Fruit fly (Drosophila melanogaster) whole organism, prepupa: ENCODE data around the gene Cyp316a1.

ENCODE experiments used
- CG10669 ChIP-seq: fragments of 200-800 bp; sonication (Bioruptor generic); optimal IDR thresholded peaks from 3 replicates; lab custom pipeline; 2018; ENCODE audit warnings: missing biosample characterization, mild to moderate bottlenecking, missing genetic modification characterization, moderate library complexity
- CG11762 ChIP-seq: fragments of 200-800 bp; sonication (Bioruptor generic); optimal IDR thresholded peaks from 3 replicates; lab custom pipeline; 2016; ENCODE audit warnings: missing biosample characterization, missing genetic modification characterization; ENCODE audit not compliant: insufficient read depth
- CG11902 ChIP-seq: fragments of 200-800 bp; sonication (Bioruptor generic); optimal IDR thresholded peaks from 3 replicates; lab custom pipeline; 2016; ENCODE audit warnings: missing biosample characterization, missing genetic modification characterization
- CG15336 ChIP-seq: fragments of 200-800 bp; sonication (Bioruptor generic); IDR thresholded peaks from 2 replicates; pipeline ENCODE4 v1.3.6; 2022; ENCODE audit warnings: missing biosample characterization, missing genetic modification characterization
- CG1621 ChIP-seq: fragments of 200-800 bp; sonication (Bioruptor generic); optimal IDR thresholded peaks from 3 replicates; lab custom pipeline; 2018; ENCODE audit warnings: missing biosample characterization, mild to moderate bottlenecking, missing genetic modification characterization
- CG3032 ChIP-seq: fragments of 200-800 bp; optimal IDR thresholded peaks from 2 replicates; lab custom pipeline; 2019; ENCODE audit warnings: missing biosample characterization, mild to moderate bottlenecking, missing genetic modification characterization, moderate library complexity
- CG32006 ChIP-seq: fragments of 200-800 bp; sonication (Bioruptor generic); optimal IDR thresholded peaks from 3 replicates; lab custom pipeline; 2017; ENCODE audit warnings: missing biosample characterization, mild to moderate bottlenecking, missing genetic modification characterization
- CG34406 ChIP-seq: fragments of 200-800 bp; sonication (Bioruptor generic); optimal IDR thresholded peaks from 3 replicates; lab custom pipeline; 2016; ENCODE audit warnings: missing biosample characterization, missing genetic modification characterization
- CG4318 ChIP-seq: fragments of 200-800 bp; sonication (Bioruptor generic); optimal IDR thresholded peaks from 3 replicates; lab custom pipeline; 2017; ENCODE audit warnings: missing biosample characterization, mild to moderate bottlenecking, missing genetic modification characterization
- CG6276 ChIP-seq: fragments of 200-800 bp; sonication (Bioruptor generic); optimal IDR thresholded peaks from 2 replicates; lab custom pipeline; 2017; ENCODE audit warnings: missing biosample characterization, mild to moderate bottlenecking, missing genetic modification characterization
- CG6792 ChIP-seq: fragments of 200-800 bp; sonication (Bioruptor generic); optimal IDR thresholded peaks from 3 replicates; lab custom pipeline; 2016; ENCODE audit warnings: missing biosample characterization, missing genetic modification characterization
- CG6808 ChIP-seq: fragments of 200-800 bp; sonication (Bioruptor generic); optimal IDR thresholded peaks from 3 replicates; lab custom pipeline; 2017; ENCODE audit warnings: missing biosample characterization, missing genetic modification characterization, mild to moderate bottlenecking, moderate library complexity, missing genetic modification reagents
- CG7368 ChIP-seq: fragments of 200-800 bp; sonication (Bioruptor generic); optimal IDR thresholded peaks from 3 replicates; lab custom pipeline; 2016; ENCODE audit warnings: missing biosample characterization, missing genetic modification characterization
- CG8119 ChIP-seq: fragments of 200-800 bp; sonication (Bioruptor generic); IDR thresholded peaks from 3 replicates; pipeline ENCODE4 v1.3.6; 2022; ENCODE audit warnings: missing biosample characterization, missing genetic modification characterization
- CG8632 ChIP-seq: fragments of 200-800 bp; sonication (Bioruptor generic); optimal IDR thresholded peaks from 3 replicates; lab custom pipeline; 2016; ENCODE audit warnings: missing biosample characterization, missing genetic modification characterization
- CG9139 ChIP-seq: fragments of 200-800 bp; sonication (Bioruptor generic); optimal IDR thresholded peaks from 3 replicates; lab custom pipeline; 2017; ENCODE audit warnings: missing biosample characterization, mild to moderate bottlenecking, missing genetic modification characterization
- Eip75B ChIP-seq: fragments of 200-800 bp; sonication (Bioruptor generic); optimal IDR thresholded peaks from 3 replicates; lab custom pipeline; 2016; ENCODE audit warnings: missing biosample characterization, missing genetic modification characterization
- Eip93F ChIP-seq: fragments of 200-800 bp; sonication (Bioruptor generic); optimal IDR thresholded peaks from 2 replicates; lab custom pipeline; 2016; ENCODE audit warnings: missing biosample characterization, mild to moderate bottlenecking, missing genetic modification characterization
- Ets21C ChIP-seq: fragments of 200-800 bp; sonication (Bioruptor generic); optimal IDR thresholded peaks from 3 replicates; lab custom pipeline; 2016; ENCODE audit warnings: missing biosample characterization, missing genetic modification characterization
- Hr4 ChIP-seq: fragments of 200-800 bp; sonication (Bioruptor generic); optimal IDR thresholded peaks from 3 replicates; lab custom pipeline; 2016; ENCODE audit warnings: missing biosample characterization, missing genetic modification characterization
- Lpt ChIP-seq: fragments of 200-800 bp; sonication (Bioruptor generic); optimal IDR thresholded peaks from 3 replicates; lab custom pipeline; 2016; ENCODE audit warnings: missing biosample characterization, missing genetic modification characterization
- Smox ChIP-seq: fragments of 200-800 bp; sonication (Bioruptor generic); optimal IDR thresholded peaks from 3 replicates; lab custom pipeline; 2016; ENCODE audit warnings: missing biosample characterization, missing genetic modification characterization
- Sox14 ChIP-seq: fragments of 200-800 bp; sonication (Bioruptor generic); optimal IDR thresholded peaks from 3 replicates; lab custom pipeline; 2016; ENCODE audit warnings: missing biosample characterization, missing genetic modification characterization
- Sox15 ChIP-seq: fragments of 200-800 bp; sonication (Bioruptor generic); optimal IDR thresholded peaks from 3 replicates; lab custom pipeline; 2016; ENCODE audit warnings: missing biosample characterization, missing genetic modification characterization
- eg ChIP-seq: fragments of 200-800 bp; sonication (Bioruptor generic); IDR thresholded peaks from 3 replicates; pipeline ENCODE4 v1.3.6; 2022; ENCODE audit warnings: missing biosample characterization, missing genetic modification characterization
- fd59A ChIP-seq: fragments of 200-800 bp; sonication (Bioruptor generic); optimal IDR thresholded peaks from 2 replicates; lab custom pipeline; 2017; ENCODE audit warnings: missing biosample characterization, mild to moderate bottlenecking, missing genetic modification characterization, missing genetic modification reagents
- net ChIP-seq: fragments of 200-800 bp; sonication (Bioruptor generic); optimal IDR thresholded peaks from 3 replicates; lab custom pipeline; 2016; ENCODE audit warnings: missing biosample characterization, missing genetic modification characterization
- salr ChIP-seq, 2 experiments: fragments of 200-800 bp; sonication (Bioruptor generic); optimal IDR thresholded peaks; 3 replicates each; lab custom pipeline; 2016 to 2018; ENCODE audit warnings: missing biosample characterization in 2 of 2, missing genetic modification characterization in 2 of 2, mild to moderate bottlenecking in 1 of 2
- spab ChIP-seq: fragments of 200-800 bp; sonication (Bioruptor generic); optimal IDR thresholded peaks from 2 replicates; lab custom pipeline; 2017; ENCODE audit warnings: missing biosample characterization, mild to moderate bottlenecking, missing genetic modification characterization, missing genetic modification reagents
- ss ChIP-seq, 2 experiments: fragments of 200-800 bp; sonication (Bioruptor generic); optimal IDR thresholded peaks; 2 replicates in 1 of 2; 3 replicates in 1 of 2; lab custom pipeline; 2017 to 2018; ENCODE audit warnings: mild to moderate bottlenecking in 2 of 2, missing biosample characterization in 2 of 2, missing genetic modification characterization in 2 of 2, moderate library complexity in 1 of 2
- svp ChIP-seq: fragments of 200-800 bp; sonication (Bioruptor generic); peaks from one replicate; lab custom pipeline; 2016; ENCODE audit warnings: missing biosample characterization, missing genetic modification characterization

Cyp316a1 gene

dm6 chr3L:7465209-7465608, 26.5 kb upstream of the Cyp316a1 start, which contains the start of the genes CG42660, CG42661 and Tsp66A:
Gene CG42660, plus strand, starts transcription at chr3L:7465509.
Gene CG42661, plus strand, starts transcription at chr3L:7465509.
Gene Tsp66A, plus strand, starts transcription at chr3L:7465509.
- TF ChIP-seq CG9139 (no peak), CG6792 (GFP tag; lab: Kevin White, UChicago) (no peak), Eip93F (GFP tag; lab: Kevin White, UChicago) (no peak), CG7368 (no peak), salr (GFP tag; optimal IDR thresholded peaks at IDR 0.05; lab: Kevin White, UChicago) (no peak), Sox15 (GFP tag; lab: Kevin White, UChicago) (no peak), eg (GFP tag; lab: Robert Waterston, UW) (no peak)

DNA sequence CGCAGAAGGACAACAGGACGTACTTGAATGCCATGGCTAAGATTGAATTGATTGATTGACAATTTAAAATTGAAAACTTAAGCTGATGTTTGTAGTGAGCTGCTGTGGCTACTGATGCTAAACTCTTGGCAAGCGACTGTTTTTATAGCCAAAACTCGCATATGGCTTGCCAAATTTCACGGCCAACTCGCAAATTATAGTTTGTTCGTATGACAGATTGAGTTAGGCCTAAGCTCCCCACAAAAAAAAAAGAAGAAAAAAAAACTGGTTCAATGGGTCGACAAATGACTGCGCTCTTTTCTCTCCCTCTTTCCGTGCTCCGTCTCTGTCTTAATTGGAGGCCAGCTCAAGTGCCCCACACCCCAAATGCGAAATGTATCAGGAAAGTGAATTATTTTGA, 21.5 kb upstream of the Cyp316a1 start, which contains the start of gene CG8543:
Gene CG8543 (minus strand): TSS at position 101 of the 400 bp plus-strand sequence.
- TF ChIP-seq Sox15 (GFP tag; lab: Kevin White, UChicago): no peak
- no peak for TF ChIP-seq CG15336 (GFP tag; lab: Robert Waterston, UW)
- no peak for TF ChIP-seq CG34406 (GFP tag; lab: Kevin White, UChicago)
- no peak for TF ChIP-seq Lpt (GFP tag; lab: Kevin White, UChicago)
- no peak for TF ChIP-seq CG11762 (GFP tag; lab: Kevin White, UChicago)
- no peak for TF ChIP-seq CG8119 (GFP tag; lab: Robert Waterston, UW)
- no peak for TF ChIP-seq net (GFP tag; lab: Kevin White, UChicago)
- TF ChIP-seq CG10669 (GFP tag; lab: Kevin White, UChicago): no peak
- no peak for TF ChIP-seq CG8632 (GFP tag; lab: Kevin White, UChicago)
- TF ChIP-seq CG6276 (GFP tag; lab: Kevin White, UChicago): no peak
- TF ChIP-seq svp: no peak
- no peak for TF ChIP-seq Eip75B
- TF ChIP-seq Sox14 (GFP tag; lab: Kevin White, UChicago): no peak
- TF ChIP-seq CG7368: no peak

dm6 chr3L:7471259-7471658, 20.4 kb upstream of the Cyp316a1 start, which contains the start of gene CG8541:
Gene CG8541, plus strand, starts transcription at chr3L:7471559.
- TF ChIP-seq CG8632 (GFP tag; lab: Kevin White, UChicago): no peak
- TF ChIP-seq CG1621 (tag; lab: Kevin White, UChicago): no peak
- no peak for TF ChIP-seq Sox14 (GFP tag; lab: Kevin White, UChicago)
- no peak for TF ChIP-seq CG6808 (GFP tag; lab: Kevin White, UChicago)
- no peak for TF ChIP-seq CG11902 (GFP tag; lab: Kevin White, UChicago)
- TF ChIP-seq ss (GFP tag; optimal IDR thresholded peaks at IDR 0.05; lab: Kevin White, UChicago): no peak
- no peak for TF ChIP-seq Hr4 (GFP tag; lab: Kevin White, UChicago)

DNA sequence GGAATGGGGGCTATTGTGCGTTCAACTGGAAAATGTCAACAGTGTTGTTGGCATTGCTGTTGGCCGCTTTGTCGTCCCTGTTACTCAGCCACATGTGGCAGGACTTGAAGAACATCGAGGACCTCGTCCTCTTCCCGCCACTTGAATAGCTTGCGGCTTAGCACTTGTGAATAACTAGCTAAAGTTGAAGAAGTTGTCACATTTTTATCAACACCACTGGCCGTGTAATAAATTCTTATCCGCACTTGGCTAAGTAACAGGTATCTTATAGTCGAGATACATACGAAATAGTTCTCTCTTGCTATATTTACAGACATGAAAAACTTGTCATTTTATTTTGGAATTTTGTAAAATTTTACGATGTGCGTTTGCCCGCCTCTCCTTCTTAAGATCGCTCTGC, 16.4 kb upstream of the Cyp316a1 start, which contains the start of gene CG43292:
Gene CG43292 (plus strand): TSS at position 301 of the 400 bp plus-strand sequence.
- TF ChIP-seq Eip75B: no peak
- TF ChIP-seq fd59A (GFP tag; lab: Kevin White, UChicago): no peak
- no peak for TF ChIP-seq CG32006 (GFP tag; lab: Kevin White, UChicago)
- TF ChIP-seq CG3032 (tag; lab: Kevin White, UChicago): no peak
- TF ChIP-seq Hr4 (GFP tag; lab: Kevin White, UChicago): no peak
- TF ChIP-seq Lpt (GFP tag; lab: Kevin White, UChicago): no peak
- TF ChIP-seq ss (GFP tag; optimal IDR thresholded peaks at IDR 0.05; lab: Kevin White, UChicago): no peak
- no peak for TF ChIP-seq Ets21C
- TF ChIP-seq Smox (GFP tag; lab: Kevin White, UChicago): no peak
- TF ChIP-seq CG4318: no peak
- TF ChIP-seq Sox14 (GFP tag; lab: Kevin White, UChicago): no peak
- no peak for TF ChIP-seq CG6276 (GFP tag; lab: Kevin White, UChicago)
- TF ChIP-seq spab (GFP tag; lab: Kevin White, UChicago): no peak

dm6 chr3L:7485667-7486066, 6.0 kb upstream of the Cyp316a1 start, which contains the start of gene mthl6:
Gene mthl6, plus strand, starts transcription at chr3L:7485967.
- TF ChIP-seq CG6276 (GFP tag; lab: Kevin White, UChicago): no peak
- no peak for TF ChIP-seq spab (GFP tag; lab: Kevin White, UChicago)
- TF ChIP-seq Hr4 (GFP tag; lab: Kevin White, UChicago): no peak
- TF ChIP-seq, all 60 proteins: peak for 0
